Worm (Caenorhabditis elegans) whole organism, midembryonic: ENCODE results near the gene famk-1.

Source experiments
- cog-1 ChIP-seq: sonication (generic microtip); optimal IDR thresholded peaks from 2 replicates; lab custom pipeline; 2016; ENCODE audit warnings: missing genetic modification characterization, missing compliant biosample characterization
- klf-2 ChIP-seq: fragments of 200-800 bp; sonication (Bioruptor generic); conservative IDR thresholded peaks from 2 replicates; pipeline ENCODE4 v1.3.6; 2022; ENCODE audit warnings: missing genetic modification reagents, missing genetic modification characterization, missing compliant biosample characterization
- ref-1 ChIP-seq: fragments of 200-800 bp; sonication (Bioruptor generic); conservative IDR thresholded peaks from 2 replicates; pipeline ENCODE4 v1.3.6; 2022; ENCODE audit warnings: missing genetic modification reagents, missing genetic modification characterization, missing compliant biosample characterization
- ztf-23 ChIP-seq: fragments of 200-800 bp; sonication (Bioruptor generic); IDR thresholded peaks from 2 replicates; pipeline ENCODE4 v1.3.6; 2022; ENCODE audit warnings: missing genetic modification reagents, missing genetic modification characterization, missing compliant biosample characterization

DNA sequence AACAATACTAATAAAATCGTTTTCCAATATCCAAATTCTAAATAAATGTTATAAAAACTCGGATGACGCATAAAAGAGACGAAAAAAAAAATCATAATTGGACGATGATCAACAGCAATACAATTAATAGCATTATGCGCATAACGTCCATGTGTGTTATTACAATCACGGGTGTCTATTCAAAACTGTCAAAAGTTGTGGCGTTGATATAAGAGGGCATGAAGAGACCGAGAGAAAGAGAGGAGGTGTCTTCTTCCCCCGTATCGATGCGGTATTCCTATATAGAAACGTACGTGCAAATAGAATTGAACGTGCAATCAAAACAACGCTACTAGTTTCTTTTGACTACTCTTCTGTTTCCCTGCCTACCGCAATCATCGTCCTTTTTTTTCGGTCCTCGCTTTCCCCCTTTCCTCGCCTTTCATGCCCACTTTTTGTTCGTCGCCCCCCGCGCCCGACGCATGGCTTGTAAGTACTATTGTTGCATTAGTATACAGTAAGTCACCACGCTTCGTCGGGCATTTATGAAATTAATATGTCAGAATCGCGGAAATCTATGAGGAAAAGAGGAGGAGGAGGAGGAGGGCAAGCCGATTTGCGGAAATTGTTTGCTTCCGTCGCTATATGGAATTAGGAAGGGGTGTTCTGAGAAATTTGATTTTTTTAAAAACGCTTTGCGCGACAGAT is 8.9 kb upstream of the famk-1 start:
- TF ChIP-seq ztf-23 (GFP tag; lab: Robert Waterston, UW) (no peak), cog-1 (tag; lab: Kevin White, UChicago) (no peak), klf-2 (GFP tag; lab: Robert Waterston, UW) (no peak), ref-1 (GFP tag; lab: Robert Waterston, UW) (no peak)
